Fruit fly (Drosophila melanogaster) whole organism, adult: ENCODE results near the gene COX7B.

Experiments used
- CG11617 ChIP-seq: fragments of 200-800 bp; sonication (Bioruptor generic); optimal IDR thresholded peaks from 2 replicates; lab custom pipeline; 2017; ENCODE audit warnings: mild to moderate bottlenecking, missing biosample characterization, missing genetic modification reagents, missing genetic modification characterization
- CG12768 ChIP-seq: fragments of 200-800 bp; sonication (Bioruptor generic); optimal IDR thresholded peaks from 2 replicates; lab custom pipeline; 2017; ENCODE audit warnings: missing biosample characterization, missing genetic modification characterization, mild to moderate bottlenecking, moderate library complexity, missing genetic modification reagents
- CG14711 ChIP-seq: fragments of 200-800 bp; sonication (Bioruptor generic); optimal IDR thresholded peaks from 2 replicates; lab custom pipeline; 2018; ENCODE audit warnings: missing biosample characterization, mild to moderate bottlenecking, missing genetic modification characterization, moderate library complexity
- CG1620 ChIP-seq: fragments of 200-800 bp; sonication (Bioruptor generic); optimal IDR thresholded peaks from 2 replicates; lab custom pipeline; 2016; ENCODE audit warnings: missing biosample characterization, missing genetic modification characterization
- CG33017 ChIP-seq: fragments of 200-800 bp; sonication (Bioruptor generic); optimal IDR thresholded peaks from 2 replicates; lab custom pipeline; 2018; ENCODE audit warnings: missing biosample characterization, mild to moderate bottlenecking, missing genetic modification characterization, moderate library complexity
- CG5204 ChIP-seq: fragments of 200-800 bp; sonication (Bioruptor generic); optimal IDR thresholded peaks from 2 replicates; lab custom pipeline; 2016; ENCODE audit warnings: missing biosample characterization, missing genetic modification characterization
- Clk ChIP-seq: fragments of 200-800 bp; sonication (Bioruptor generic); optimal IDR thresholded peaks from 2 replicates; lab custom pipeline; 2017; ENCODE audit warnings: missing biosample characterization, missing genetic modification characterization
- Crg-1 ChIP-seq: fragments of 200-800 bp; sonication (Bioruptor generic); optimal IDR thresholded peaks from 2 replicates; lab custom pipeline; 2016; ENCODE audit warnings: missing biosample characterization, missing genetic modification characterization
- Hr96 ChIP-seq: fragments of 200-800 bp; sonication (Bioruptor generic); optimal IDR thresholded peaks from 2 replicates; lab custom pipeline; 2016; ENCODE audit warnings: missing biosample characterization, missing genetic modification characterization
- Mnt ChIP-seq: fragments of 200-800 bp; sonication (Bioruptor generic); optimal IDR thresholded peaks from 2 replicates; lab custom pipeline; 2016; ENCODE audit warnings: missing biosample characterization, mild to moderate bottlenecking, missing genetic modification characterization
- cic ChIP-seq: fragments of 200-800 bp; sonication (Bioruptor generic); optimal IDR thresholded peaks from 2 replicates; lab custom pipeline; 2017; ENCODE audit warnings: missing biosample characterization, mild to moderate bottlenecking, missing genetic modification characterization, moderate library complexity
- kay ChIP-seq: fragments of 200-800 bp; sonication (Bioruptor generic); peaks from one replicate; lab custom pipeline; 2016; ENCODE audit warnings: missing biosample characterization, missing genetic modification characterization, borderline replicate concordance
- pad ChIP-seq: fragments of 200-800 bp; sonication (Bioruptor generic); optimal IDR thresholded peaks from 3 replicates; lab custom pipeline; 2017; ENCODE audit warnings: missing biosample characterization, missing genetic modification characterization, mild to moderate bottlenecking, moderate library complexity, missing genetic modification reagents
- toe ChIP-seq: fragments of 200-800 bp; sonication (Bioruptor generic); optimal IDR thresholded peaks from 2 replicates; lab custom pipeline; 2016; ENCODE audit warnings: missing biosample characterization, missing genetic modification characterization

DNA sequence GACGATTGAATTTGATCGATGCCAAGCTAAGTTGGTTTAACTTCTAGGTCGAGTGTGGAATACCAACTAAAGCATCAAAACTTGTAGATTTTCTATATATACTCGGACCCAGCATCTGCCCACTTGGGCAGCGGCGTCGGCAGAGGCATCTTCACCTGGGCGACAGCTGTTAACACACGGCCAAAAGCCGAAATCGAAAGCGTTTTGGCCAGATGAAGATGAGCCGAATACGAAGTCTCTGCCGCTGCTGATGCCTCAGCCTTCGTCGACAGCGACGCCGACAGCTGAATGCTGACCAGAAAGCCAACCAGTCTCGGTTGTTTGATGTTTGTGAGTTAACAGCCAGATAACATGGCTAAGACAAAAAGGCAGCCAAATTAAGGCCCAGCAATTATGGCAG, 36.4 kb upstream of the COX7B start, which contains the start of gene CG13731:
- TF ChIP-seq CG1620 (GFP tag; lab: Kevin White, UChicago) (no peak), CG12768 (GFP tag; lab: Kevin White, UChicago) (no peak), pad (GFP tag; lab: Kevin White, UChicago) (no peak), toe (no peak), CG14711 (tag; lab: Kevin White, UChicago) (no peak), Clk (GFP tag; lab: Kevin White, UChicago) (no peak), CG33017 (tag; lab: Kevin White, UChicago) (no peak), Mnt (GFP tag; lab: Kevin White, UChicago) (no peak), CG11617 (GFP tag; lab: Kevin White, UChicago) (no peak), kay (GFP tag; lab: Kevin White, UChicago) (no peak), Hr96 (no peak), CG5204 (GFP tag; lab: Kevin White, UChicago) (no peak), cic (no peak), Crg-1 (GFP tag; lab: Kevin White, UChicago) (no peak)
